Worm (Caenorhabditis elegans): ENCODE measurements around the gene fbxa-166.
"Not testable (repeated sequence)": the region's sequence is repeated elsewhere in the genome, so short reads cannot be mapped to it uniquely, and the experiment has no call there.

Gene fbxa-166

DNA sequence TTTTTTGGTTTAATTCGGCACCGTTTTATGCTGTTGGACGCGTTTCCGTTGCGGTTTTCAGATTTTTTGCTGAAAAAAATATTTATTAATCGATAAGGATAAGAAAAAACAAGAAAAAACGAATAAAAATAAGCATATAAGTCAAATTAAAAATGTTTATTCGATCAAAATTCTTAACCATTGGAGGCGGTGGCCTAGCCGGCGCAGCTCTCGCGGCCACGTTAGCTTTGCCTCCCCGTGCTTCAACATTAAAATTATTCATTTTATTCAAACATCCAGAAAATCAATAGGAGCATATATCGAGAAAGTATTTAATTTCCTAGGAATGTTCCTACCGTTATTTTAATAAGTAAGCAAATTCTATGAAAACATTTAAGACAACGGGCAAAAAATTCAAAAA lies 44.0 kb upstream of the fbxa-166 start, which contains the start of gene ZC204.14:
ZC204.14 (minus strand) TSS at position 69 of the 400 bp plus-strand sequence.
- TF ChIP-seq hmg-1.2 (GFP tag; IDR thresholded peaks at IDR 0.05) (peak; percentile 77), nhr-120 (GFP tag; IDR thresholded peaks at IDR 0.05) (no peak), ZK185.1 (tag; optimal IDR thresholded peaks at IDR 0.05; ENCODE audit: poor library complexity, severe bottlenecking) (no peak)

DNA sequence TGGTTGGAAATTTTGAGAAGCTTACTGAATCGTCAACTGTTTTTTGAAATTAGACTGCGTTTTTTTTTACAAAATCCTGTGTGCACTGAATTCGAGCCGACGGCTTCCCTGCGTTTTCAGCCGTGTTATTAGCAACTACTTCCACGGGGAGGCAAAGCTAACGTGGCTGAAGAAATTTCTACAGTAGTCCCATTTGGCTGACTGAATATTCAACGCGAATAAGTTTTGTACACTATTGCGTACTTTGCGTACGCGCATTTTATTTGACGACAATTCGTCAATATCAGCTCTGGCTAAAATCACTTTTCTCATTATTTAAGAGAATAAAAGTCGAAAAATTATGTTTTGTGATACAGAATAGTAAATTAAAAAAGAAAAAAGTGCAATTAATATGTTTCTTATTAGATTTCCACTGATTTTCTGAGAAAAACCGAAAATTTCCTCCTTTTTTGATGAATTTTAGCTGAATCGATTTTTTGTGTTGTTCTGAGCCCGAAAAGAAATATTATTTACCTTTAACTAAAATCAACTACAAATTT lies 42.5 kb upstream of the fbxa-166 start:
- TF ChIP-seq D2030.7 (GFP tag; IDR thresholded peaks at IDR 0.05) (peak; percentile 63), mcd-1 (GFP tag; IDR thresholded peaks at IDR 0.05) (peak; percentile 80), ceh-91 (GFP tag; IDR thresholded peaks at IDR 0.05) (peak; percentile 62), attf-3 (GFP tag; conservative IDR thresholded peaks at IDR 0.05) (peak; percentile 44; the same call in 1 of the 2 replicates), let-607 (tag; optimal IDR thresholded peaks at IDR 0.05) (peak in 1 of 2 experiments; percentile 28), aptf-2 (GFP tag; conservative IDR thresholded peaks at IDR 0.05) (0 out of 2 replicates have a peak, but pooled peaks have one; percentile 58), F33H1.4 (GFP tag; IDR thresholded peaks at IDR 0.05) (peak; percentile 30; the same call in 1 of the 2 replicates), lsl-1 (GFP tag; optimal IDR thresholded peaks at IDR 0.05) (peak; percentile 22), dox-1 (GFP tag; IDR thresholded peaks at IDR 0.05) (peak; percentile 85), hmg-1.2 (GFP tag; IDR thresholded peaks at IDR 0.05) (peak; percentile 91), madf-6 (GFP tag; IDR thresholded peaks at IDR 0.05) (peak; percentile 56), madf-8 (GFP tag; conservative IDR thresholded peaks at IDR 0.05) (peak; percentile 53), Y95B8A.8 (GFP tag; IDR thresholded peaks at IDR 0.05) (0 out of 2 replicates have a peak, but pooled peaks have one; percentile 53), rcor-1 (GFP tag; IDR thresholded peaks at IDR 0.05) (peak; percentile 63; the same call in 1 of the 2 replicates)

ce11 chrII:1660888-1661287 lies 42.0 kb upstream of the fbxa-166 start, which contains the start of gene ZC204.13:
TSS of gene ZC204.13 (minus strand) at chrII:1660988.
- TF ChIP-seq dpff-1 (tag; optimal IDR thresholded peaks at IDR 0.05); dox-1 (GFP tag; IDR thresholded peaks at IDR 0.05); attf-6 (GFP tag; IDR thresholded peaks at IDR 0.05): not testable (repeated sequence)

DNA sequence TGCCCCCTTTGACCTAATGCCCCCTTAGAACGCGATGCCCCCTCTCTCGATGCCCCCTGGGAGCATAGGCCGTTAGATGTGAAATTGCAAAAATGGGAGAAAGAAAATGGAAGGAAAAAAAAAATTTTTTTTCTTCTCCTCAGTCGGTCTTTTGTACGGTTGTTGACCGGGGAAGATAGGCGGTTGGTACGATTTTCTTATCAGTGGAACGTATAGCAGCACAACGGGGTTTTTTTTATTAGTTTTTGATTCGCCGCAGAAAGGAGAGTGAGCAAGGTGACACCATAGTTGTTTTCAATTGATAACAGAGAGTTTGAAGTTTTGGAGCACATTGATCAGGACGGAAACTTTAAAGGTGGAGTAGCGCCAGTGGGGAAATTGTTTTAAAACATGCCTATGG lies 40.9 kb upstream of the fbxa-166 start:
- TF ChIP-seq nhr-80 (tag; optimal IDR thresholded peaks at IDR 0.05): peak; percentile 75
- TF ChIP-seq dox-1 (GFP tag; IDR thresholded peaks at IDR 0.05): peak; percentile 67; the same call in 1 of the 2 replicates

- TF ChIP-seq tlf-1 (GFP tag; optimal IDR thresholded peaks at IDR 0.05) (no peak), cebp-2 (GFP tag; IDR thresholded peaks at IDR 0.05) (no peak), dox-1 (GFP tag; IDR thresholded peaks at IDR 0.05) (no peak), dpff-1 (tag; optimal IDR thresholded peaks at IDR 0.05) (no peak), bed-1 (GFP tag; IDR thresholded peaks at IDR 0.05) (no peak), tbp1 (GFP tag; optimal IDR thresholded peaks at IDR 0.05) (no peak), akir-1 (GFP tag; optimal IDR thresholded peaks at IDR 0.05) (no peak), attf-3 (GFP tag; conservative IDR thresholded peaks at IDR 0.05) (no peak), lag-1 (GFP tag; IDR thresholded peaks at IDR 0.05) (no peak), ztf-22 (GFP tag; optimal IDR thresholded peaks at IDR 0.05) (no peak), hlh-12 (tag; optimal IDR thresholded peaks at IDR 0.05) (no peak), egrh-3 (GFP tag; IDR thresholded peaks at IDR 0.05) (no peak), F52B5.7 (tag; optimal IDR thresholded peaks at IDR 0.05) (no peak), madf-8 (GFP tag; conservative IDR thresholded peaks at IDR 0.05) (no peak)
Measured at ce11 chrII:1657202-1657601, 38.4 kb upstream of the fbxa-166 start, which contains the start of gene ZC204.12. TSS of gene ZC204.12 (minus strand) at chrII:1657302.
